Worm (Caenorhabditis elegans): ENCODE measurements around the gene srt-17.
A peak's percentile ranks its signal among the peaks of the same experiment; 100 is the strongest.

srt-17 gene

DNA sequence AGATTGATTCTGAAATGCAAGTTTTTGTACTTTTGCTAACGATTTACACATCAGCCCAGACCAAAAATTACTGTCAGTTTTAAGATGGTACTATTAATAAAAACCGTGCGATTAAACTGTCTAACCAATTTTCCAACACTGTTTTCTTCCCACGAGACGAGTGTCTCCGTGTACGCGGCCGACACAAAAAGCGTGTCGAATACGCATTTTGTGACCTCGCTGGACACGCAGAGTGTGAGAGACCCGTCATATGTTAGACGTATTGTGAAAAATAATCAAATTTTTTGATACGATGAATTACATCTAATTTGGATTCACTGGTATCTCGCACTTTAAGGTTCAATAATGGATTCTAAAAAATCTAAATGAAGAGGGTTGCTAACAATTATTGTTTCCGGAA, 10.8 kb upstream of the srt-17 start (continued):
- TF ChIP-seq cebp-1 (GFP tag; IDR thresholded peaks at IDR 0.05) = peak; percentile 36; the same call in 1 of the 2 replicates
- peak; percentile 45 for TF ChIP-seq cebp-1 (tag; optimal IDR thresholded peaks at IDR 0.05)
- no peak for TF ChIP-seq egl-44 (GFP tag; IDR thresholded peaks at IDR 0.05)
- TF ChIP-seq hrde-1 (tag; optimal IDR thresholded peaks at IDR 0.05; ENCODE audit: borderline replicate concordance) = no peak
- TF ChIP-seq lsy-27 (tag; optimal IDR thresholded peaks at IDR 0.05; ENCODE audit: borderline replicate concordance, insufficient read depth) = no peak
- no peak for TF ChIP-seq sea-2 (GFP tag; IDR thresholded peaks at IDR 0.05)
- TF ChIP-seq repo-1 (tag; optimal IDR thresholded peaks at IDR 0.05) = no peak
- TF ChIP-seq mes-4 (tag; optimal IDR thresholded peaks at IDR 0.05) = no peak
- peak; percentile 18 for TF ChIP-seq snpc-1.1 (tag; optimal IDR thresholded peaks at IDR 0.05; ENCODE audit: insufficient read depth)
- TF ChIP-seq pha-4 (tag; optimal IDR thresholded peaks at IDR 0.05) = no peak
- TF ChIP-seq F39B2.1 (GFP tag; IDR thresholded peaks at IDR 0.05) = no peak
- no peak for TF ChIP-seq lin-35 (GFP tag; optimal IDR thresholded peaks at IDR 0.05)
- TF ChIP-seq dpl-1 (GFP tag; optimal IDR thresholded peaks at IDR 0.05) = no peak
- no peak for TF ChIP-seq F10E7.11 (tag; optimal IDR thresholded peaks at IDR 0.05)

DNA sequence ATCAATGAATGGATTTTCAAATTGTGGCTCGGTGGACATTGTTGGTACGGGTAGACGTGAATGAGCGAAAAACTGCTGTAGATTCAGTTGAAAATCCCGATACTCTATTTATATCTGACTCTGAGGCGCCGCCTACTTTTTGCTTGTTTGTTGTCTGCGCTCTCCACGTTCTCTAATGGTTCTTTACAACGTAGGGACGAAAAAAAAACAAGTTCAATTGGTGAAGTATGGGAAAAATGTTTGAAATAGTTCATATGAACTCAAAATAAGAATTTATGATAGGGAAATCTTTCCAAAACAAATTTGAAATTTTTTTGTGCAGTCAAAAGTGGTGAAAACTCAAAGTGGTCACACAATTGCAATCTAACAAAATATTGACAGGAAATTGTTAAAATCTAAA, 10.0 kb upstream of the srt-17 start, which contains the start of gene F48G7.10:
TSS of gene F48G7.10 (minus strand) at position 101 of the 400 bp plus-strand sequence.
- TF ChIP-seq bed-2 (GFP tag; IDR thresholded peaks at IDR 0.05) (no peak), gei-17 (GFP tag; optimal IDR thresholded peaks at IDR 0.05) (no peak), let-607 (tag; optimal IDR thresholded peaks at IDR 0.05) (no peak), unc-62 (GFP tag; optimal IDR thresholded peaks at IDR 0.05) (no peak), F55B11.4 (tag; optimal IDR thresholded peaks at IDR 0.05; ENCODE audit: borderline replicate concordance, insufficient read depth) (no peak), nfya-2 (GFP tag; IDR thresholded peaks at IDR 0.05) (no peak), ceh-100 (GFP tag; IDR thresholded peaks at IDR 0.05) (no peak), ccch-3 (GFP tag; optimal IDR thresholded peaks at IDR 0.05) (no peak), him-1 (tag; optimal IDR thresholded peaks at IDR 0.05) (no peak), zfh-2 (GFP tag; conservative IDR thresholded peaks at IDR 0.05) (no peak), F22D6.2 (tag; optimal IDR thresholded peaks at IDR 0.05) (no peak), athp-1 (tag; optimal IDR thresholded peaks at IDR 0.05) (no peak), egrh-3 (GFP tag; IDR thresholded peaks at IDR 0.05) (no peak), hmg-1.2 (GFP tag; IDR thresholded peaks at IDR 0.05) (no peak), nhr-90 (tag; optimal IDR thresholded peaks at IDR 0.05) (no peak), snpc-1.1 (tag; optimal IDR thresholded peaks at IDR 0.05; ENCODE audit: insufficient read depth) (no peak)

DNA sequence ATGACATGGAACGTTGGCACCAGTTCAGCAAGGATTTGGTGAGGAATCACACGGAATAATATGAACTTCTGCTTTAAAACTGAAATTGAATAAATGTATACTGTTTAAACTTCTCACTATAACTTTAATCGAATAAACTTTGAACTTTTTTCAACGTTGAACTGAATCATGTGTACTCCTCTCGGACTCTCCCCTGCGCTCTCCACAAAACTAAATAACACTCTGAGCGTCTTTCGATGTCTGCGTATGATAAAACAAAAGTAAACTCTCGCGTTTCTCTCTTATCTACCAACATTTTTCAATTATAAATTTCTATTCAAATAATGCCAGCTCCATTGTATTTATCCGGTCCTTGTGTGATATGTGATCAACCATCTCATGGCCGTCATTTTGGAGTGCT, 7.0 kb upstream of the srt-17 start:
- TF ChIP-seq attf-3 (GFP tag; conservative IDR thresholded peaks at IDR 0.05) (no peak), ceh-79 (tag; optimal IDR thresholded peaks at IDR 0.05) (no peak)

DNA sequence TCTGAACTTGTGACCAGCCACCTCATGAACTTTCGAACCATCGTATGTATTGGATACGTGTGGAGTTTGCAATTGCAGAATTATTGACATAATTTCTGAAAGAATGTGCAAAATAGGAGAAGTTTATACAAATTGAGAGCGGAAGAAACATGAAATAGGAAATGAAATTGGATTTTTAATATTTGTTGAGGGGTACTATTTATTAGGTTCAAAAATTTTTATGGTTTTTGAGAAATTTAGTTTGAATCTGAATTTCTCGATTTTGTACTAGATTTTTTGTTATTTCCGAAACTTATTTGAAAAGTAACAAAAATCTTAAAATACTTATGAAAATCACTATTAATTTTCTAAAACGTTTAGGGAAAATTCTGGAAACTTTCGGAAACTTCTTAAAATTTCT, 3.7 kb upstream of the srt-17 start, which contains the start of gene F48G7.9:
TSS of gene F48G7.9 (minus strand) at position 101 of the 400 bp plus-strand sequence.
- TF ChIP-seq dox-1 (GFP tag; IDR thresholded peaks at IDR 0.05) = no peak
- no peak for TF ChIP-seq ceh-79 (tag; optimal IDR thresholded peaks at IDR 0.05)
- TF ChIP-seq somi-1 (GFP tag; optimal IDR thresholded peaks at IDR 0.05) = no peak
- no peak for TF ChIP-seq pha-4 (tag; optimal IDR thresholded peaks at IDR 0.05)
- TF ChIP-seq egrh-3 (GFP tag; IDR thresholded peaks at IDR 0.05) = no peak
